Worm (Caenorhabditis elegans): ENCODE results near the gene his-16.
A peak's percentile ranks its signal among the peaks of the same experiment; 100 is the strongest.

Gene his-16

ce11 chrII:13813413-13813812, 4.5 kb downstream of the his-16 start:
- TF ChIP-seq pat-9 (tag; optimal IDR thresholded peaks at IDR 0.05) = no peak
- peak; percentile 81 for TF ChIP-seq unc-42 (tag; optimal IDR thresholded peaks at IDR 0.05)

ce11 chrII:13812335-13812734, 5.6 kb downstream of the his-16 start:
- TF ChIP-seq rnt-1 (tag; optimal IDR thresholded peaks at IDR 0.05) (no peak), unc-42 (tag; optimal IDR thresholded peaks at IDR 0.05) (peak; percentile 58)

- TF ChIP-seq ceh-14 (tag; optimal IDR thresholded peaks at IDR 0.05) = no peak
- TF ChIP-seq tbx-2 (tag; optimal IDR thresholded peaks at IDR 0.05) = no peak
- TF ChIP-seq K02D7.2 (tag; optimal IDR thresholded peaks at IDR 0.05) = no peak
- TF ChIP-seq unc-86 (tag; optimal IDR thresholded peaks at IDR 0.05) = no peak
- TF ChIP-seq sox-4 (tag; optimal IDR thresholded peaks at IDR 0.05) = no peak
- TF ChIP-seq madf-2 (tag; optimal IDR thresholded peaks at IDR 0.05) = no peak
- TF ChIP-seq mec-3 (tag; optimal IDR thresholded peaks at IDR 0.05; ENCODE audit: borderline replicate concordance) = no peak
- no peak for TF ChIP-seq ahr-1 (tag; optimal IDR thresholded peaks at IDR 0.05)
- TF ChIP-seq ceh-22 (tag; optimal IDR thresholded peaks at IDR 0.05) = no peak
- TF ChIP-seq dve-1 (tag; optimal IDR thresholded peaks at IDR 0.05) = no peak
- no peak for TF ChIP-seq Y22D7AL.16 (tag; optimal IDR thresholded peaks at IDR 0.05)
- no peak for TF ChIP-seq hlh-15 (tag; optimal IDR thresholded peaks at IDR 0.05)
- TF ChIP-seq fkh-10 (GFP tag; optimal IDR thresholded peaks at IDR 0.05) = no peak
- TF ChIP-seq ceh-34 (tag; optimal IDR thresholded peaks at IDR 0.05) = no peak
- no peak for TF ChIP-seq sdc-2 (tag; optimal IDR thresholded peaks at IDR 0.05)
- TF ChIP-seq pag-3 (tag; optimal IDR thresholded peaks at IDR 0.05; ENCODE audit: borderline replicate concordance) = no peak
Observed at ce11 chrII:13806269-13806668, 11.7 kb downstream of the his-16 start.

- peak; percentile 94 for TF ChIP-seq dve-1 (tag; optimal IDR thresholded peaks at IDR 0.05)
- TF ChIP-seq tbx-7 (tag; optimal IDR thresholded peaks at IDR 0.05) = no peak
- no peak for TF ChIP-seq sox-4 (tag; optimal IDR thresholded peaks at IDR 0.05)
- no peak for TF ChIP-seq T23F11.4 (GFP tag; optimal IDR thresholded peaks at IDR 0.05)
- no peak for TF ChIP-seq ceh-24 (tag; optimal IDR thresholded peaks at IDR 0.05)
Observed at ce11 chrII:13796312-13796711, 21.6 kb downstream of the his-16 start.

- no peak for TF ChIP-seq pag-3 (tag; optimal IDR thresholded peaks at IDR 0.05; ENCODE audit: borderline replicate concordance)
- TF ChIP-seq zip-5 (tag; optimal IDR thresholded peaks at IDR 0.05) = no peak
- TF ChIP-seq ceh-14 (tag; optimal IDR thresholded peaks at IDR 0.05) = no peak
- no peak for TF ChIP-seq C38D4.7 (GFP tag; optimal IDR thresholded peaks at IDR 0.05)
- TF ChIP-seq eyg-1 (tag; optimal IDR thresholded peaks at IDR 0.05) = no peak
- TF ChIP-seq F13H6.1 (tag; optimal IDR thresholded peaks at IDR 0.05) = no peak
- TF ChIP-seq hlh-30 (tag; optimal IDR thresholded peaks at IDR 0.05; ENCODE audit: insufficient read depth) = no peak
- no peak for TF ChIP-seq unc-42 (tag; optimal IDR thresholded peaks at IDR 0.05)
- no peak for TF ChIP-seq ref-2 (tag; optimal IDR thresholded peaks at IDR 0.05)
- no peak for TF ChIP-seq dmd-4 (tag; optimal IDR thresholded peaks at IDR 0.05; ENCODE audit: borderline replicate concordance)
- no peak for TF ChIP-seq lin-11 (tag; optimal IDR thresholded peaks at IDR 0.05)
Observed at ce11 chrII:13795160-13795559, 22.8 kb downstream of the his-16 start.

- TF ChIP-seq elt-4 (tag; optimal IDR thresholded peaks at IDR 0.05) (no peak), sdc-2 (tag; optimal IDR thresholded peaks at IDR 0.05) (no peak), ceh-18 (tag; optimal IDR thresholded peaks at IDR 0.05) (no peak), elt-2 (tag; optimal IDR thresholded peaks at IDR 0.05) (no peak), sox-2 (GFP tag; IDR thresholded peaks at IDR 0.05) (no peak), ceh-48 (tag; optimal IDR thresholded peaks at IDR 0.05) (no peak), nhr-11 (tag; optimal IDR thresholded peaks at IDR 0.05) (no peak), madf-2 (tag; optimal IDR thresholded peaks at IDR 0.05) (no peak), ceh-6 (GFP tag; optimal IDR thresholded peaks at IDR 0.05) (no peak), nhr-232 (tag; optimal IDR thresholded peaks at IDR 0.05) (no peak), ceh-22 (tag; optimal IDR thresholded peaks at IDR 0.05) (no peak), ceh-45 (GFP tag; IDR thresholded peaks at IDR 0.05) (no peak), dmd-4 (tag; optimal IDR thresholded peaks at IDR 0.05; ENCODE audit: borderline replicate concordance) (no peak), hlh-30 (tag; optimal IDR thresholded peaks at IDR 0.05; ENCODE audit: insufficient read depth) (no peak), tbx-7 (tag; optimal IDR thresholded peaks at IDR 0.05) (no peak), pag-3 (tag; optimal IDR thresholded peaks at IDR 0.05; ENCODE audit: borderline replicate concordance) (no peak), sox-4 (tag; optimal IDR thresholded peaks at IDR 0.05) (no peak)
Observed at ce11 chrII:13791570-13792279, 26.2 kb downstream of the his-16 start, which contains the start of gene ZK131.11. ZK131.11 (plus strand) TSS chrII:13792229.

Measured in whole organism, late embryonic.